Fruit fly (Drosophila melanogaster) whole organism, embryonic: Measurements from ENCODE around the gene CG15019.

ENCODE experiments used
- Abd-B ChIP-seq: fragments of 200-800 bp; sonication (Bioruptor generic); optimal IDR thresholded peaks from 2 replicates; lab custom pipeline; 2018; ENCODE audit warnings: missing biosample characterization, mild to moderate bottlenecking, missing genetic modification characterization, moderate library complexity
- Awh ChIP-seq: fragments of 200-800 bp; sonication (Bioruptor generic); IDR thresholded peaks from 2 replicates; pipeline ENCODE4, ENCODE4 v1.3.6; 2022; ENCODE audit warnings: missing biosample characterization, missing genetic modification characterization
- B-H1 ChIP-seq: fragments of 200-800 bp; sonication (Bioruptor generic); IDR thresholded peaks from 3 replicates; pipeline ENCODE4 v1.3.6; 2022; ENCODE audit warnings: missing biosample characterization, missing genetic modification characterization
- CG10979 ChIP-seq: fragments of 200-800 bp; sonication (Bioruptor generic); optimal IDR thresholded peaks from 2 replicates; lab custom pipeline; 2018; ENCODE audit warnings: missing biosample characterization, mild to moderate bottlenecking, missing genetic modification characterization, moderate library complexity
- CG11696 ChIP-seq: fragments of 200-800 bp; sonication (Bioruptor generic); IDR thresholded peaks from 2 replicates; pipeline ENCODE4 v1.3.6; 2022; ENCODE audit warnings: missing biosample characterization, missing genetic modification characterization
- CG12769 ChIP-seq: fragments of 200-800 bp; sonication (Bioruptor generic); optimal IDR thresholded peaks from 2 replicates; lab custom pipeline; 2019; ENCODE audit warnings: missing biosample characterization, mild to moderate bottlenecking, missing genetic modification characterization, moderate library complexity
- CG14050 ChIP-seq: fragments of 200-800 bp; sonication (Bioruptor generic); IDR thresholded peaks from 3 replicates; pipeline ENCODE4 v1.3.6; 2022; ENCODE audit warnings: missing biosample characterization, missing genetic modification characterization
- CG17186 ChIP-seq: fragments of 200-800 bp; sonication (Bioruptor generic); optimal IDR thresholded peaks from 3 replicates; lab custom pipeline; 2017; ENCODE audit warnings: missing biosample characterization, missing genetic modification reagents, missing genetic modification characterization
- CG17361 ChIP-seq: fragments of 200-800 bp; sonication (Bioruptor generic); IDR thresholded peaks from 3 replicates; pipeline ENCODE4 v1.3.6; 2022; ENCODE audit warnings: missing biosample characterization, missing genetic modification characterization
- CG17612 ChIP-seq: fragments of 200-800 bp; sonication (Bioruptor generic); IDR thresholded peaks from 2 replicates; pipeline ENCODE4 v1.3.6; 2022; ENCODE audit warnings: missing biosample characterization, missing genetic modification characterization
- CG2199 ChIP-seq: fragments of 200-800 bp; sonication (Bioruptor generic); IDR thresholded peaks from 3 replicates; pipeline ENCODE4 v1.3.6; 2022; ENCODE audit warnings: missing biosample characterization, missing genetic modification characterization
- CG30431 ChIP-seq: fragments of 200-800 bp; sonication (Bioruptor generic); optimal IDR thresholded peaks from 2 replicates; lab custom pipeline; 2017; ENCODE audit warnings: missing biosample characterization, missing genetic modification characterization
- CG31365 ChIP-seq: fragments of 200-800 bp; sonication (Bioruptor generic); optimal IDR thresholded peaks from 2 replicates; lab custom pipeline; 2018; ENCODE audit warnings: missing biosample characterization, mild to moderate bottlenecking, missing genetic modification characterization
- CG32772 ChIP-seq: fragments of 200-800 bp; sonication (Bioruptor generic); IDR thresholded peaks from 2 replicates; pipeline ENCODE4 v1.3.6; 2022; ENCODE audit warnings: missing biosample characterization, missing genetic modification characterization
- CG33213 ChIP-seq: fragments of 200-800 bp; sonication (Bioruptor generic); optimal IDR thresholded peaks from 3 replicates; lab custom pipeline; 2016; ENCODE audit warnings: missing biosample characterization, missing genetic modification characterization
- CG42726 ChIP-seq: fragments of 200-800 bp; sonication (Bioruptor generic); IDR thresholded peaks from 2 replicates; pipeline ENCODE4 v1.3.6; 2022; ENCODE audit warnings: missing biosample characterization, missing genetic modification characterization; ENCODE audit not compliant: partially characterized antibody
- CG4328 ChIP-seq: fragments of 200-800 bp; sonication (Bioruptor generic); optimal IDR thresholded peaks from 3 replicates; lab custom pipeline; 2017; ENCODE audit warnings: missing biosample characterization, missing genetic modification reagents, missing genetic modification characterization
- CG43689 ChIP-seq: fragments of 200-800 bp; sonication (Bioruptor generic); IDR thresholded peaks from 2 replicates; pipeline ENCODE4 v1.3.6; 2022; ENCODE audit warnings: missing biosample characterization, missing genetic modification characterization
- CG7357 ChIP-seq: fragments of 200-800 bp; sonication (Bioruptor generic); IDR thresholded peaks from 3 replicates; pipeline ENCODE4 v1.3.6; 2022; ENCODE audit warnings: missing biosample characterization, missing genetic modification characterization
- CG7556 ChIP-seq: fragments of 200-800 bp; sonication (Bioruptor generic); optimal IDR thresholded peaks from 2 replicates; lab custom pipeline; 2017; ENCODE audit warnings: missing biosample characterization, mild to moderate bottlenecking, missing genetic modification characterization
- CG7786 ChIP-seq: fragments of 200-800 bp; sonication (Bioruptor generic); optimal IDR thresholded peaks from 2 replicates; lab custom pipeline; 2016; ENCODE audit warnings: missing biosample characterization, missing genetic modification characterization
- CG8359 ChIP-seq: fragments of 200-800 bp; sonication (Bioruptor generic); optimal IDR thresholded peaks from 2 replicates; lab custom pipeline; 2017; ENCODE audit warnings: missing biosample characterization, mild to moderate bottlenecking, missing genetic modification characterization, borderline replicate concordance
- CG9797 ChIP-seq: fragments of 200-800 bp; sonication (Bioruptor generic); optimal IDR thresholded peaks from 3 replicates; lab custom pipeline; 2018; ENCODE audit warnings: missing biosample characterization, mild to moderate bottlenecking, missing genetic modification characterization
- Dbx ChIP-seq: fragments of 200-800 bp; sonication (Bioruptor generic); IDR thresholded peaks from 3 replicates; pipeline ENCODE4 v1.3.6; 2022; ENCODE audit warnings: missing biosample characterization, missing genetic modification characterization
- Deaf1 ChIP-seq: fragments of 200-800 bp; optimal IDR thresholded peaks from 3 replicates; lab custom pipeline; 2019; ENCODE audit warnings: missing biosample characterization, mild to moderate bottlenecking, missing genetic modification characterization, moderate library complexity
- Dll ChIP-seq: fragments of 200-800 bp; sonication (Bioruptor generic); IDR thresholded peaks from 4 replicates; pipeline ENCODE4 v1.3.6; 2022; ENCODE audit warnings: missing biosample characterization, missing genetic modification characterization; ENCODE audit not compliant: partially characterized antibody
- Dp ChIP-seq: fragments of 200-800 bp; sonication (Bioruptor generic); optimal IDR thresholded peaks from 2 replicates; lab custom pipeline; 2018; ENCODE audit warnings: missing biosample characterization, mild to moderate bottlenecking, missing genetic modification characterization, moderate library complexity
- Eip74EF ChIP-seq, 2 experiments: fragments of 200-800 bp in 1 of 2; fragments of >200 bp in 1 of 2; sonication (Bioruptor generic) in 1 of 2; optimal IDR thresholded peaks; 2 replicates each; lab custom pipeline; 2017 to 2019; ENCODE audit warnings: missing biosample characterization in 2 of 2, missing genetic modification characterization in 2 of 2, mild to moderate bottlenecking in 1 of 2, moderate library complexity in 1 of 2
- Hmr ChIP-seq: fragments of 200-800 bp; sonication (Bioruptor generic); optimal IDR thresholded peaks from 3 replicates; lab custom pipeline; 2017; ENCODE audit warnings: mild to moderate bottlenecking, missing biosample characterization, missing genetic modification reagents, missing genetic modification characterization
- Hmx ChIP-seq: fragments of 200-800 bp; sonication (Bioruptor generic); optimal IDR thresholded peaks from 2 replicates; lab custom pipeline; 2016; ENCODE audit warnings: missing biosample characterization, missing genetic modification characterization
- Neu2 ChIP-seq: fragments of 200-800 bp; sonication (Bioruptor generic); optimal IDR thresholded peaks from 3 replicates; lab custom pipeline; 2016; ENCODE audit warnings: missing biosample characterization, missing genetic modification characterization, borderline replicate concordance
- Nf-YA ChIP-seq: fragments of 200-800 bp; sonication (Bioruptor generic); IDR thresholded peaks from 2 replicates; pipeline ENCODE4 v1.3.6; 2022; ENCODE audit warnings: missing biosample characterization, missing genetic modification characterization
- Oli ChIP-seq: fragments of 200-800 bp; sonication (Bioruptor generic); optimal IDR thresholded peaks from 2 replicates; lab custom pipeline; 2018; ENCODE audit warnings: missing biosample characterization, mild to moderate bottlenecking, missing genetic modification characterization, moderate library complexity
- Ravus ChIP-seq: fragments of 200-800 bp; sonication (Bioruptor generic); IDR thresholded peaks from 2 replicates; pipeline ENCODE4 v1.3.6; 2022; ENCODE audit warnings: missing biosample characterization, missing genetic modification characterization
- Rfx ChIP-seq: fragments of 200-800 bp; sonication (Bioruptor generic); IDR thresholded peaks from 2 replicates; pipeline ENCODE4 v1.3.6; 2022; ENCODE audit warnings: missing biosample characterization, missing genetic modification characterization
- Sox100B ChIP-seq: fragments of 200-800 bp; sonication (Bioruptor generic); optimal IDR thresholded peaks from 3 replicates; lab custom pipeline; 2018; ENCODE audit warnings: missing biosample characterization, mild to moderate bottlenecking, missing genetic modification characterization
- Stat92E ChIP-seq, 3 experiments: fragments of >200 bp in 2 of 3; fragments of 200-800 bp in 1 of 3; sonication (Bioruptor generic) in 1 of 3; optimal IDR thresholded peaks; 2 replicates each; lab custom pipeline; 2017 to 2019; ENCODE audit warnings: missing biosample characterization in 3 of 3, missing genetic modification characterization in 3 of 3, mild to moderate bottlenecking in 1 of 3, moderate library complexity in 1 of 3
- ara ChIP-seq: fragments of 200-800 bp; sonication (Bioruptor generic); IDR thresholded peaks from 2 replicates; pipeline ENCODE4 v1.3.6; 2022; ENCODE audit warnings: missing biosample characterization, missing genetic modification characterization
- ash1 ChIP-seq: fragments of 200-800 bp; sonication (Bioruptor generic); optimal IDR thresholded peaks from 2 replicates; lab custom pipeline; 2018; ENCODE audit warnings: missing biosample characterization, mild to moderate bottlenecking, missing genetic modification characterization
- bigmax ChIP-seq: fragments of 200-800 bp; sonication (Bioruptor generic); optimal IDR thresholded peaks from 2 replicates; lab custom pipeline; 2018; ENCODE audit warnings: missing biosample characterization, mild to moderate bottlenecking, missing genetic modification characterization
- chm ChIP-seq: fragments of 200-800 bp; sonication (Bioruptor generic); IDR thresholded peaks from 2 replicates; pipeline ENCODE4 v1.3.6; 2022; ENCODE audit warnings: missing biosample characterization, missing genetic modification characterization
- esg ChIP-seq: fragments of 200-800 bp; sonication (Bioruptor generic); conservative IDR thresholded peaks from 2 replicates; pipeline ENCODE4 v1.3.6; 2022; ENCODE audit warnings: missing biosample characterization, missing genetic modification characterization
- lov ChIP-seq, 2 experiments: fragments of 200-800 bp in 1 of 2; fragments of >200 bp in 1 of 2; sonication (Bioruptor generic) in 1 of 2; IDR thresholded peaks in 1 of 2; optimal IDR thresholded peaks in 1 of 2; 2 replicates in 1 of 2; 3 replicates in 1 of 2; pipeline versions ENCODE4 v1.3.6 to Lab custom; 2017 to 2022; ENCODE audit warnings: missing biosample characterization in 1 of 2, missing genetic modification characterization in 1 of 2
- nom ChIP-seq: fragments of 200-800 bp; sonication (Bioruptor generic); optimal IDR thresholded peaks from 2 replicates; lab custom pipeline; 2017; ENCODE audit warnings: missing biosample characterization, missing genetic modification characterization, mild to moderate bottlenecking, moderate library complexity, missing genetic modification reagents
- psq ChIP-seq: fragments of 200-800 bp; sonication (Bioruptor generic); optimal IDR thresholded peaks from 2 replicates; lab custom pipeline; 2017; ENCODE audit warnings: missing biosample characterization, missing genetic modification characterization
- run ChIP-seq: fragments of 200-800 bp; sonication (Bioruptor generic); optimal IDR thresholded peaks from 3 replicates; lab custom pipeline; 2018; ENCODE audit warnings: missing biosample characterization, mild to moderate bottlenecking, missing genetic modification characterization
- salm ChIP-seq: fragments of 200-800 bp; sonication (Bioruptor generic); optimal IDR thresholded peaks from 2 replicates; lab custom pipeline; 2018; ENCODE audit warnings: missing biosample characterization, mild to moderate bottlenecking, missing genetic modification characterization
- slbo ChIP-seq: fragments of 200-800 bp; sonication (Bioruptor generic); IDR thresholded peaks from 2 replicates; pipeline ENCODE4 v1.3.6; 2022; ENCODE audit warnings: missing biosample characterization, missing genetic modification characterization
- slp2 ChIP-seq: fragments of 200-800 bp; sonication (Bioruptor generic); optimal IDR thresholded peaks from 2 replicates; lab custom pipeline; 2016; ENCODE audit warnings: missing biosample characterization, missing genetic modification characterization
- usp ChIP-seq: fragments of >200 bp; optimal IDR thresholded peaks from 2 replicates; lab custom pipeline; 2017; ENCODE audit warnings: missing biosample characterization, missing genetic modification characterization

The CG15019 gene

DNA sequence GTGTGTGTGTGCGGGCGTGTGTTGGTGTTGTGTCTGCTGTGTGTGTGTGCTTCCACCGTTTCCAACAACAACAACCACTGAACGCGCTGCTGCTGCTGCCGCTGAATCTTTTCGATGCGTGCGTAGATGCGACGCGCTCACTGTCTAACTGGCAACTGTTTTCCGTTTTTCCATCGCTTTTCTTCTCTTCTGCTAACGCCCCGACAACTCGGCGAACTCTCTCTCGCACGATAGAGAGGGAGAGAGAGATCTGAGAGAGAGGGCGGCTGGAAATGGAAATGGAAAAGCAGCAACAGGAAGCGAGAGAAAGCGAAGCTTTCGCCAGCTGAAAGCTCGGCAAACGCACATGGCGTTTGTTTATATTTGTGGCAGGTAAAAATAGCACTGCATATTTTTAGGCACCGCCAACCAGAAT, 25.6 kb downstream of the CG15019 start, which contains the start of gene DopEcR (continued):
- TF ChIP-seq run (tag; lab: Kevin White, UChicago) (no peak), psq (no peak), CG42726 (GFP tag; lab: Robert Waterston, UW) (no peak), Hmx (GFP tag; lab: Kevin White, UChicago) (no peak), slp2 (GFP tag; lab: Kevin White, UChicago) (no peak), CG10979 (tag; lab: Kevin White, UChicago) (no peak), CG2199 (GFP tag; lab: Robert Waterston, UW) (no peak), Ravus (GFP tag; lab: Robert Waterston, UW) (no peak), Deaf1 (tag; lab: Kevin White, UChicago) (peak; percentile 64), Rfx (peak; percentile 42), Oli (tag; lab: Kevin White, UChicago) (no peak), CG12769 (tag; lab: Kevin White, UChicago) (peak; percentile 53), Dp (GFP tag; lab: Kevin White, UChicago) (no peak), Dbx (no peak), CG4328 (GFP tag; lab: Kevin White, UChicago) (no peak), chm (GFP tag; lab: Robert Waterston, UW) (no peak), CG17186 (GFP tag; lab: Kevin White, UChicago) (no peak), ash1 (GFP tag; lab: Kevin White, UChicago) (no peak), Stat92E (GFP tag; optimal IDR thresholded peaks at IDR 0.05; lab: Kevin White, UChicago) (peak in 1 of 3 experiments; percentile 49), nom (GFP tag; lab: Kevin White, UChicago) (no peak), CG33213 (GFP tag; lab: Kevin White, UChicago) (no peak), CG17361 (GFP tag; lab: Robert Waterston, UW) (no peak), B-H1 (GFP tag; lab: Robert Waterston, UW) (no peak), Nf-YA (no peak), Sox100B (GFP tag; lab: Kevin White, UChicago) (no peak), CG7786 (GFP tag; lab: Kevin White, UChicago) (no peak), Awh (GFP tag; lab: Robert Waterston, UW) (no peak; the same call in 1 of the 2 replicates), CG32772 (GFP tag; lab: Robert Waterston, UW) (no peak), CG9797 (GFP tag; lab: Kevin White, UChicago) (peak; percentile 6), Abd-B (GFP tag; lab: Kevin White, UChicago) (no peak), CG11696 (GFP tag; lab: Robert Waterston, UW) (no peak), CG17612 (GFP tag; lab: Robert Waterston, UW) (no peak), usp (GFP tag; lab: Kevin White, UChicago) (no peak), CG30431 (GFP tag; lab: Kevin White, UChicago) (no peak), ara (GFP tag; lab: Robert Waterston, UW) (peak; percentile 39; the same call in 1 of the 2 replicates), CG7357 (no peak), CG7556 (GFP tag; lab: Kevin White, UChicago) (no peak), Neu2 (no peak), Dll (GFP tag; lab: Robert Waterston, UW) (no peak), CG8359 (GFP tag; lab: Kevin White, UChicago) (no peak), CG14050 (no peak), Eip74EF (GFP tag; optimal IDR thresholded peaks at IDR 0.05; lab: Kevin White, UChicago) (peak in 1 of 2 experiments; percentile 41), CG31365 (tag; lab: Kevin White, UChicago) (no peak), Hmr (GFP tag; lab: Kevin White, UChicago) (peak; percentile 43), salm (tag; lab: Kevin White, UChicago) (peak; percentile 25), esg (GFP tag; lab: Robert Waterston, UW) (no peak), bigmax (GFP tag; lab: Kevin White, UChicago) (no peak), slbo (GFP tag; lab: Robert Waterston, UW) (peak; percentile 22; the same call in 1 of the 2 replicates), lov (optimal IDR thresholded peaks at IDR 0.05; lab: Kevin White, UChicago) (no peak), lov (GFP tag; IDR thresholded peaks at IDR 0.05; lab: Robert Waterston, UW) (0 out of 3 replicates have a peak, but pooled peaks have one; percentile 25), CG43689 (GFP tag; lab: Robert Waterston, UW) (no peak)
